Fruit fly (Drosophila melanogaster) whole organism, embryonic: ENCODE measurements around the gene CG46440.

ENCODE experiments used
- Aef1 ChIP-seq: fragments of 200-800 bp; sonication (Bioruptor generic); IDR thresholded peaks from 3 replicates; pipeline ENCODE4 v1.3.6; 2022; ENCODE audit warnings: missing biosample characterization, missing genetic modification characterization
- Bgb ChIP-seq: fragments of 200-800 bp; sonication (Bioruptor generic); IDR thresholded peaks from 2 replicates; pipeline ENCODE4 v1.3.6; 2022; ENCODE audit warnings: missing biosample characterization, missing genetic modification characterization; ENCODE audit not compliant: partially characterized antibody
- Blimp-1 ChIP-seq: fragments of 200-800 bp; sonication (Bioruptor generic); optimal IDR thresholded peaks from 3 replicates; lab custom pipeline; 2018; ENCODE audit warnings: missing biosample characterization, missing genetic modification characterization, mild to moderate bottlenecking, moderate library complexity, missing genetic modification reagents
- CG11085 ChIP-seq: fragments of 200-800 bp; sonication (Bioruptor generic); IDR thresholded peaks from 2 replicates; pipeline ENCODE4 v1.3.6; 2022; ENCODE audit warnings: missing biosample characterization, missing genetic modification characterization
- CG2875 ChIP-seq: fragments of 200-800 bp; sonication (Bioruptor generic); optimal IDR thresholded peaks from 2 replicates; lab custom pipeline; 2017; ENCODE audit warnings: missing biosample characterization, mild to moderate bottlenecking, missing genetic modification characterization, missing genetic modification reagents
- CG33557 ChIP-seq: fragments of 200-800 bp; sonication (Bioruptor generic); optimal IDR thresholded peaks from 2 replicates; lab custom pipeline; 2019; ENCODE audit warnings: missing biosample characterization, mild to moderate bottlenecking, missing genetic modification characterization, moderate library complexity
- CG34422 ChIP-seq: fragments of 200-800 bp; sonication (Bioruptor generic); IDR thresholded peaks from 3 replicates; pipeline ENCODE4 v1.3.6; 2022; ENCODE audit warnings: missing biosample characterization, missing genetic modification characterization
- CG4328 ChIP-seq: fragments of 200-800 bp; sonication (Bioruptor generic); optimal IDR thresholded peaks from 3 replicates; lab custom pipeline; 2017; ENCODE audit warnings: missing biosample characterization, missing genetic modification reagents, missing genetic modification characterization
- CG5953 ChIP-seq: fragments of 200-800 bp; sonication (Bioruptor generic); IDR thresholded peaks from 2 replicates; pipeline ENCODE4 v1.3.6; 2022; ENCODE audit warnings: missing biosample characterization, missing genetic modification characterization
- CG6654 ChIP-seq: fragments of 200-800 bp; sonication (Bioruptor generic); optimal IDR thresholded peaks from 2 replicates; lab custom pipeline; 2017; ENCODE audit warnings: missing biosample characterization, mild to moderate bottlenecking, missing genetic modification characterization
- CG8944 ChIP-seq: fragments of 200-800 bp; sonication (Bioruptor generic); optimal IDR thresholded peaks from 3 replicates; lab custom pipeline; 2016; ENCODE audit warnings: missing biosample characterization, missing genetic modification characterization
- CG9609 ChIP-seq: fragments of 200-800 bp; sonication (Bioruptor generic); optimal IDR thresholded peaks from 3 replicates; lab custom pipeline; 2016; ENCODE audit warnings: missing biosample characterization, missing genetic modification characterization
- CrebB ChIP-seq: fragments of 200-800 bp; sonication (Bioruptor generic); optimal IDR thresholded peaks from 3 replicates; lab custom pipeline; 2018; ENCODE audit warnings: missing biosample characterization, mild to moderate bottlenecking, missing genetic modification characterization
- Deaf1 ChIP-seq: fragments of 200-800 bp; optimal IDR thresholded peaks from 3 replicates; lab custom pipeline; 2019; ENCODE audit warnings: missing biosample characterization, mild to moderate bottlenecking, missing genetic modification characterization, moderate library complexity
- Dref ChIP-seq: fragments of 200-800 bp; sonication (Bioruptor generic); IDR thresholded peaks from 2 replicates; pipeline ENCODE4 v1.3.6; 2022; ENCODE audit warnings: missing biosample characterization, missing genetic modification characterization
- HmgD ChIP-seq: fragments of 200-800 bp; sonication (Bioruptor generic); optimal IDR thresholded peaks from 3 replicates; lab custom pipeline; 2016; ENCODE audit warnings: missing biosample characterization, missing genetic modification characterization
- NC2β ChIP-seq: fragments of 200-800 bp; sonication (Bioruptor generic); optimal IDR thresholded peaks from 2 replicates; lab custom pipeline; 2016; ENCODE audit warnings: missing biosample characterization, missing genetic modification characterization
- Nf-YA ChIP-seq: fragments of 200-800 bp; sonication (Bioruptor generic); IDR thresholded peaks from 2 replicates; pipeline ENCODE4 v1.3.6; 2022; ENCODE audit warnings: missing biosample characterization, missing genetic modification characterization
- NfI ChIP-seq: fragments of 200-800 bp; sonication (Bioruptor generic); optimal IDR thresholded peaks from 3 replicates; lab custom pipeline; 2018; ENCODE audit warnings: missing biosample characterization, mild to moderate bottlenecking, missing genetic modification characterization, moderate library complexity
- Sry-δ ChIP-seq: fragments of 200-800 bp; sonication (Bioruptor generic); optimal IDR thresholded peaks from 2 replicates; lab custom pipeline; 2016; ENCODE audit warnings: missing biosample characterization, missing genetic modification characterization
- Stat92E ChIP-seq, 3 experiments: fragments of >200 bp in 2 of 3; fragments of 200-800 bp in 1 of 3; sonication (Bioruptor generic) in 1 of 3; optimal IDR thresholded peaks; 2 replicates each; lab custom pipeline; 2017 to 2019; ENCODE audit warnings: missing biosample characterization in 3 of 3, missing genetic modification characterization in 3 of 3, mild to moderate bottlenecking in 1 of 3, moderate library complexity in 1 of 3
- YL-1 ChIP-seq: fragments of 200-800 bp; sonication (Bioruptor generic); optimal IDR thresholded peaks from 3 replicates; lab custom pipeline; 2017; ENCODE audit warnings: missing biosample characterization, mild to moderate bottlenecking, missing genetic modification characterization
- bsh ChIP-seq, 2 experiments: fragments of 200-800 bp; sonication (Bioruptor generic); optimal IDR thresholded peaks; 2 replicates each; lab custom pipeline; 2017 to 2018; ENCODE audit warnings: mild to moderate bottlenecking in 2 of 2, missing biosample characterization in 2 of 2, missing genetic modification characterization in 2 of 2, moderate library complexity in 1 of 2
- cad ChIP-seq: fragments of >200 bp; optimal IDR thresholded peaks from 2 replicates; lab custom pipeline; 2017; ENCODE audit warnings: missing biosample characterization, missing genetic modification characterization
- caup ChIP-seq: fragments of 200-800 bp; sonication (Bioruptor generic); optimal IDR thresholded peaks from 3 replicates; lab custom pipeline; 2017; ENCODE audit warnings: missing biosample characterization, mild to moderate bottlenecking, missing genetic modification characterization, moderate library complexity; ENCODE audit not compliant: severe bottlenecking
- cg ChIP-seq: fragments of 200-800 bp; sonication (Bioruptor generic); optimal IDR thresholded peaks from 3 replicates; lab custom pipeline; 2019; ENCODE audit warnings: missing biosample characterization, mild to moderate bottlenecking, missing genetic modification characterization, moderate library complexity
- croc ChIP-seq: fragments of 200-800 bp; sonication (Bioruptor generic); conservative IDR thresholded peaks from 3 replicates; pipeline ENCODE4 v1.3.6; 2022; ENCODE audit warnings: missing biosample characterization, missing genetic modification characterization
- eyg ChIP-seq: fragments of 200-800 bp; sonication (Bioruptor generic); optimal IDR thresholded peaks from 3 replicates; lab custom pipeline; 2016; ENCODE audit warnings: missing biosample characterization, missing genetic modification characterization
- kah ChIP-seq: fragments of 200-800 bp; sonication (Bioruptor generic); optimal IDR thresholded peaks from 2 replicates; lab custom pipeline; 2018; ENCODE audit warnings: missing biosample characterization, mild to moderate bottlenecking, missing genetic modification characterization
- klu ChIP-seq: fragments of 200-800 bp; sonication (Bioruptor generic); IDR thresholded peaks from 2 replicates; pipeline ENCODE4 v1.3.6; 2022; ENCODE audit warnings: missing biosample characterization, missing genetic modification characterization
- mld ChIP-seq: fragments of 200-800 bp; sonication (Bioruptor generic); IDR thresholded peaks from 3 replicates; pipeline ENCODE4 v1.3.6; 2022; ENCODE audit warnings: missing biosample characterization, missing genetic modification characterization; ENCODE audit not compliant: partially characterized antibody
- onecut ChIP-seq: fragments of 200-800 bp; sonication (Bioruptor generic); IDR thresholded peaks from 2 replicates; pipeline ENCODE4 v1.3.6; 2022; ENCODE audit warnings: missing biosample characterization, missing genetic modification characterization
- otp ChIP-seq: fragments of 200-800 bp; sonication (Bioruptor generic); IDR thresholded peaks from 3 replicates; pipeline ENCODE4, ENCODE4 v1.3.6; 2022; ENCODE audit warnings: missing biosample characterization, missing genetic modification characterization
- psq ChIP-seq: fragments of 200-800 bp; sonication (Bioruptor generic); optimal IDR thresholded peaks from 2 replicates; lab custom pipeline; 2017; ENCODE audit warnings: missing biosample characterization, missing genetic modification characterization
- pum ChIP-seq: fragments of 200-800 bp; sonication (Bioruptor generic); optimal IDR thresholded peaks from 2 replicates; lab custom pipeline; 2016; ENCODE audit warnings: missing biosample characterization, missing genetic modification characterization
- ro ChIP-seq: fragments of 200-800 bp; sonication (Bioruptor generic); IDR thresholded peaks from 2 replicates; pipeline ENCODE4 v1.3.6; 2022; ENCODE audit warnings: missing biosample characterization, missing genetic modification characterization
- sd ChIP-seq: fragments of 200-800 bp; sonication (Bioruptor generic); optimal IDR thresholded peaks from 3 replicates; lab custom pipeline; 2018; ENCODE audit warnings: missing biosample characterization, mild to moderate bottlenecking, missing genetic modification characterization, moderate library complexity
- sens ChIP-seq: fragments of 200-800 bp; sonication (Bioruptor generic); peaks from one replicate; lab custom pipeline; 2016; ENCODE audit warnings: missing biosample characterization, missing genetic modification characterization
- slbo ChIP-seq: fragments of 200-800 bp; sonication (Bioruptor generic); IDR thresholded peaks from 2 replicates; pipeline ENCODE4 v1.3.6; 2022; ENCODE audit warnings: missing biosample characterization, missing genetic modification characterization
- slou ChIP-seq: fragments of 200-800 bp; sonication (Bioruptor generic); optimal IDR thresholded peaks from 3 replicates; lab custom pipeline; 2016; ENCODE audit warnings: missing biosample characterization, missing genetic modification characterization
- sna ChIP-seq: fragments of 200-800 bp; sonication (Bioruptor generic); IDR thresholded peaks from 2 replicates; pipeline ENCODE4 v1.3.6; 2022; ENCODE audit warnings: missing biosample characterization, missing genetic modification characterization; ENCODE audit not compliant: partially characterized antibody
- sqz ChIP-seq: fragments of 200-800 bp; sonication (Bioruptor generic); optimal IDR thresholded peaks from 3 replicates; lab custom pipeline; 2018; ENCODE audit warnings: missing biosample characterization, mild to moderate bottlenecking, missing genetic modification characterization
- trh ChIP-seq: fragments of 200-800 bp; sonication (Bioruptor generic); optimal IDR thresholded peaks from 2 replicates; lab custom pipeline; 2016; ENCODE audit warnings: missing biosample characterization, missing genetic modification characterization
- twi ChIP-seq: fragments of 200-800 bp; optimal IDR thresholded peaks from 2 replicates; lab custom pipeline; 2019; ENCODE audit warnings: missing biosample characterization, mild to moderate bottlenecking, missing genetic modification characterization, moderate library complexity
- unpg ChIP-seq: fragments of 200-800 bp; sonication (Bioruptor generic); optimal IDR thresholded peaks from 3 replicates; lab custom pipeline; 2018; ENCODE audit warnings: missing biosample characterization, mild to moderate bottlenecking, missing genetic modification characterization, moderate library complexity
- wor ChIP-seq: fragments of 200-800 bp; sonication (Bioruptor generic); IDR thresholded peaks from 2 replicates; pipeline ENCODE4 v1.3.6; 2022; ENCODE audit warnings: missing biosample characterization, missing genetic modification characterization
- zf30C ChIP-seq: fragments of 200-800 bp; sonication (Bioruptor generic); optimal IDR thresholded peaks from 3 replicates; lab custom pipeline; 2018; ENCODE audit warnings: missing biosample characterization, mild to moderate bottlenecking, missing genetic modification characterization

The CG46440 gene

DNA sequence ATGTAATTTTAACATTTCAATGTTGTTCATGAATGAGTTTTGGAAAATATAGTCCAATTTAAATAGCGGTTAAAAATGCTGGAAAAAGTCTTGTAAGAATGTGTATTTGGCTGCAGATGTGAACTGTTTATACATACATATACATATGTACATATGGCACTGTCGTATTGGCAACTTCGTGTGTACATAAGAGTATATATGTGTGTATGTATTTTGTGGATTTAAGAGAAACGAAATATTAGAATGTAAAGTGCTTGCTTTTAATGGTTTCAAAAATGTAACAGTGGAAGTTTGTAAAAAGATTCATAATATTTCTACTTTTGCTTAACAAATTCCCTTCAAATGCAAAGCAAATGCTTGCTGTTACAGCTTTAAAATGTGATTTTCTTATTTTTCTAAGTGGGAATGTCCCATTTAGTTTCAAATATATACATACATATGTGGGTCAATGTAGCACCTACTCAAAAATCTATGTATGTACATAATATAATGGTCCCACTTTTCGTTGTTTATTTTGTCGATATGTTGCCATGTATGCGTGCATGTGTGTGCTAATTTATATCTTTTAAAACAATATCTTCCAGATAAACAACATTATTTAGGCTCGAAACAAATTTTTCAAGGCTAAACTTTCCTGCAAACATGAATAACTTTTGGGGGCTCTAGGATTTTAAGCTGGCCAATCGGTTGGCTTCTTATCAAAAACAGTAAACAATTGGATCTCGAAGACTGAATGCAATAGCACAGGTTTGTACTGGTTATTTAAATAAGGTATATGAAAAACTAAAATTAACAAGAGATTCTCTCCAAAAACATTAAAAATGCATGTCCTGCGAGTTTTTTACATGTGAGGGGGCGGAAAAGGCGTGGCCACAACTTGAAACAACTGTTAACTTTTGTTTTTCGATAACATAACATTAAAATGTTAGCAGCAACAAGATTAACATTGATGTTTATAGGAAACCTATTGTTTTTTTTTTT, 13.4 kb upstream of the CG46440 start (continued):
- TF ChIP-seq ro (GFP tag; lab: Robert Waterston, UW) (no peak), trh (GFP tag; lab: Kevin White, UChicago) (peak; percentile 25), NC2β (GFP tag; lab: Kevin White, UChicago) (peak; percentile 28), psq (GFP tag; lab: Kevin White, UChicago) (peak; percentile 3), cg (GFP tag; lab: Kevin White, UChicago) (peak; percentile 53), CG11085 (GFP tag; lab: Robert Waterston, UW) (no peak), Nf-YA (peak; percentile 44; the same call in 1 of the 2 replicates), otp (0 out of 3 replicates have a peak, but pooled peaks have one; percentile 51)

DNA sequence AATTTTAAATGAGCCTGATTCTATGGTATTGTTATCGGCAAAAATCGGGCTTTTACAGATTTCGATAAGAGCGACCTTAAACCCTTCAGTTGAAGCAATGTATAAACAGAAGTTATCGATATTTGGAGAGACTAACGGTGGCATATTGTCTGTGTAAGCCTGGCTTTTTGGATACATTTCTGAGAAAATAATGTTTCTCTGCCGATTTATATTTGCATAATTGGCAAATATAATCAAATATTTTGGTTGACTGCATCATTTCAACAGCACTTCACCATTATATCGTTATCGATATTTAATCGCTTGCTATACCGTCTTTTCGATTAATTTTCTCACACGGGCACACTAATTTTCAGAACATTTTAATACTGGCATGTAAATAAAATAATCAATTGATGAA, 12.2 kb upstream of the CG46440 start, which contains the start of gene CG16952:
TSS of gene CG16952 (plus strand) at position 341 of the 400 bp plus-strand sequence.
- TF ChIP-seq cad (GFP tag; lab: Kevin White, UChicago) (no peak), croc (no peak), CG5953 (no peak), CG4328 (GFP tag; lab: Kevin White, UChicago) (no peak), onecut (GFP tag; lab: Robert Waterston, UW) (no peak), Sry-δ (GFP tag; lab: Kevin White, UChicago) (peak; percentile 83), pum (no peak), kah (GFP tag; lab: Kevin White, UChicago) (no peak), wor (GFP tag; lab: Robert Waterston, UW) (no peak), CG8944 (GFP tag; lab: Kevin White, UChicago) (no peak), CG6654 (no peak), sqz (GFP tag; lab: Kevin White, UChicago) (no peak), slou (GFP tag; lab: Kevin White, UChicago) (no peak), Bgb (GFP tag; lab: Robert Waterston, UW) (peak; percentile 83), Blimp-1 (GFP tag; lab: Kevin White, UChicago) (no peak), CG2875 (GFP tag; lab: Kevin White, UChicago) (no peak), HmgD (GFP tag; lab: Kevin White, UChicago) (peak; percentile 0), CrebB (tag; lab: Kevin White, UChicago) (no peak), bsh (GFP tag; optimal IDR thresholded peaks at IDR 0.05; lab: Kevin White, UChicago) (no peak), CG33557 (GFP tag; lab: Kevin White, UChicago) (no peak), zf30C (no peak), CG34422 (GFP tag; lab: Robert Waterston, UW) (no peak), Aef1 (GFP tag; lab: Robert Waterston, UW) (no peak), Dref (GFP tag; lab: Robert Waterston, UW) (peak; percentile 69), CG9609 (GFP tag; lab: Kevin White, UChicago) (no peak), eyg (GFP tag; lab: Kevin White, UChicago) (no peak), klu (GFP tag; lab: Robert Waterston, UW) (no peak), unpg (no peak), sd (tag; lab: Kevin White, UChicago) (peak; percentile 2), twi (no peak), slbo (no peak; the same call in 1 of the 2 replicates), caup (GFP tag; lab: Kevin White, UChicago) (no peak), NfI (GFP tag; lab: Kevin White, UChicago) (no peak), sna (peak; percentile 91), Stat92E (GFP tag; optimal IDR thresholded peaks at IDR 0.05; lab: Kevin White, UChicago) (no peak), sens (GFP tag; lab: Kevin White, UChicago) (peak; percentile 64), Deaf1 (tag; lab: Kevin White, UChicago) (no peak), YL-1 (no peak), mld (GFP tag; lab: Robert Waterston, UW) (peak; percentile 62; the same call in 1 of the 3 replicates)
